Worm (Caenorhabditis elegans): ENCODE results near the gene F23A7.4.
A peak's percentile ranks its signal among the peaks of the same experiment; 100 is the strongest.
"Not testable (repeated sequence)": the region's sequence is repeated elsewhere in the genome, so short reads cannot be mapped to it uniquely, and the experiment has no call there.

F23A7.4 gene

ce11 chrX:16212306-16212705 lies at the start of gene F23A7.4:
Gene F23A7.4 (plus strand): TSS chrX:16212606.
- not testable (repeated sequence) for TF ChIP-seq him-1, W03F9.2, dao-5 (tag; optimal IDR thresholded peaks at IDR 0.05)

ce11 chrX:16163402-16163801 lies 49.0 kb upstream of the F23A7.4 start, which contains the start of gene F09C8.1:
Gene F09C8.1 (minus strand): TSS chrX:16163524.
- TF ChIP-seq dao-5 (tag; optimal IDR thresholded peaks at IDR 0.05) = no peak
- no peak for TF ChIP-seq him-1 (tag; optimal IDR thresholded peaks at IDR 0.05)
- TF ChIP-seq W03F9.2 (tag; optimal IDR thresholded peaks at IDR 0.05) = no peak

- TF ChIP-seq him-1 (tag; optimal IDR thresholded peaks at IDR 0.05) (no peak), dao-5 (tag; optimal IDR thresholded peaks at IDR 0.05) (no peak), W03F9.2 (tag; optimal IDR thresholded peaks at IDR 0.05) (no peak)
Observed at ce11 chrX:16166484-16166883, 45.9 kb upstream of the F23A7.4 start.

DNA sequence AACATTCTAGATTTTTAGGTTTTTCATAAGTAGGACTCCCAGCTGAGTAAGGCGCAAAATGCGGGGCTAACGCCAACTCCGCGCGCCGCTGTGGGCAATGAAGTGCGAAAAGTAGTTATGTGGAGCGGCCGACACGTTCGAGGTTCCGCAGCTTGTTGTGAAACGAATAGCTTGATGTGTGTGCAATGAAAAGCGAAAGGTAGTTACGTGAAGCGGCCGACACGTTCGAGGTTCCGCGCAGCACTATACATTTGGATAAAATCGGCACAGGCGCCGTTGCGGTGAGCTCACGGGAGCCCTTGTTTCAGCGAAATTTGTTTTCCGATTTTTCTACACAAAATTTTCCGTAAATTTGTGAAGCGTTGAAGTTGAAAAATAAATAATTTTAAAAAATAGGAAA lies 45.4 kb upstream of the F23A7.4 start:
- TF ChIP-seq dao-5 (tag; optimal IDR thresholded peaks at IDR 0.05) (no peak), W03F9.2 (tag; optimal IDR thresholded peaks at IDR 0.05) (no peak), him-1 (tag; optimal IDR thresholded peaks at IDR 0.05) (no peak)

DNA sequence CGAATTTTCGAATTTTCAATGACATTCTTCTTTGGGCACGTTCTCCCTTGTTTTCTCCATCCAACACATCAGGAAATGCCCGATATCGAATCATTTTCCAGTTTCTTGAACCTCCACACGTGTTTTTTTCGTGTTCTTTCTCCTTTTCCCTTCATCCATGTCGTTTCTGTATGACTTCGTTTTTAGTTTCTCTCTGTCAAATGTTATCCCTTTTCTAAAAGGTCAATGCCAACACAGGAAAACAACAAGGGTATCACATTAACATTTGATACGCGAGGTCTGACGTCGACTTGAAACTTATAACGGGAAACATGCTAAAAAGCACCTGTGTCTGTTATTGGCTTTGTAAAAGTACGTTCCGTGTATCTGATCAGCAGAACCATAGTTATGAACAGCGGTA lies 39.5 kb upstream of the F23A7.4 start:
- TF ChIP-seq dao-5 (tag; optimal IDR thresholded peaks at IDR 0.05) (no peak), him-1 (tag; optimal IDR thresholded peaks at IDR 0.05) (no peak), W03F9.2 (tag; optimal IDR thresholded peaks at IDR 0.05) (no peak)

ce11 chrX:16184069-16184468 lies 28.3 kb upstream of the F23A7.4 start, which contains the start of gene nlp-67:
Gene nlp-67 (plus strand): TSS chrX:16184369.
- TF ChIP-seq dao-5 (tag; optimal IDR thresholded peaks at IDR 0.05) (no peak), W03F9.2 (tag; optimal IDR thresholded peaks at IDR 0.05) (no peak), him-1 (tag; optimal IDR thresholded peaks at IDR 0.05) (no peak)

- TF ChIP-seq him-1 (tag; optimal IDR thresholded peaks at IDR 0.05) = no peak
- TF ChIP-seq dao-5 (tag; optimal IDR thresholded peaks at IDR 0.05) = no peak
- TF ChIP-seq W03F9.2 (tag; optimal IDR thresholded peaks at IDR 0.05) = no peak
Observed at ce11 chrX:16189227-16189906, 23.0 kb upstream of the F23A7.4 start, which contains the start of gene slc-25A21. Gene slc-25A21 (plus strand): TSS chrX:16189856.

DNA sequence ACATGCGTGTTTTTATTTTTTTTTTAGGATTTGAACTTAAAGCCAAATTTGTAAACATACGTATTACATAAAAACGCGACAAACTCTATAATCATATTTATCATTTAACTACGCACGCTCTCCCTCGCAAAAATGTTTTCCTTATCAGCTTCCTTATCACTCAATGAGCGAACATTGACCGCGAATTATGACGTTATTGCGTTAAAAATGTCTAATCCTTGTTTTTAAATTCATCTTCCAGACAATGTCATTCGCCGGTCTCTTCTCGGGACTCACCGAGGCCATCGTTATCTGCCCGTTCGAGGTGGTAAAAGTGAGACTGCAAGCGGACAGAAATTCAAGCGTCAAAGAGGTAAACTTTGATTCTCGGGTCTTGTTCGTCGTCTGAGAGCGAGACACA lies 19.8 kb upstream of the F23A7.4 start:
- TF ChIP-seq him-1 (tag; optimal IDR thresholded peaks at IDR 0.05) (no peak), W03F9.2 (tag; optimal IDR thresholded peaks at IDR 0.05) (no peak), dao-5 (tag; optimal IDR thresholded peaks at IDR 0.05) (no peak)

DNA sequence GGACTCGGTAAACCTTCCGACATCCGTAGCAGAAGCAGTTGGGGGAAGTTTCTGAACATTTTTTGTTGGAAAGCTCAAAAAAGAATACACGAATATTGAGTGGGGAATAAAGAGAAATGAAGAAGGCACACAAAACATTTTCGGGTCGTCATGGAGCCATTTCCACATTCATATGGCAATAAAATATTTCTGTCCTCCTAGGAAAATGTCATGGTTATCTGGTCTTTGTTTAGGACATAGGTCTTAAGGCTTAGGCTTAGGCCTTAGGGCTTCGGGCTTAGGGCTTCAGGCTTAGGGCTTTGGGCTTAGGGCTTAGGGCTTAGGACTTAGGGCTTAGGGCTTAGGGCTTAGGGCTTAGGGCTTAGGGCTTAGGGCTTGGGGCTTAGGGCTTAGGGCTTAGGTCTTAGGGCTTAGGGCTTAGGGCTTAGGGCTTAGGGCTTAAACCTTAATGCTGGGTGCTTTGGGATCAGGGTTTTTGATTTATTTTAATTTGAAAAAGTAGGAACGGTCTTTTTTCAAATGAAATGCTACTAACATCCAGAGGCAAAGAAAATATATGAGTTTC lies 13.1 kb upstream of the F23A7.4 start, which contains the start of gene R11.3:
TSS of gene R11.3 (minus strand) at position 51 of the 565 bp plus-strand sequence.
- TF ChIP-seq W03F9.2 (tag; optimal IDR thresholded peaks at IDR 0.05) (no peak), him-1 (tag; optimal IDR thresholded peaks at IDR 0.05) (no peak), dao-5 (tag; optimal IDR thresholded peaks at IDR 0.05) (no peak)

- TF ChIP-seq W03F9.2 (tag; optimal IDR thresholded peaks at IDR 0.05) (no peak), dao-5 (tag; optimal IDR thresholded peaks at IDR 0.05) (no peak), him-1 (tag; optimal IDR thresholded peaks at IDR 0.05) (peak; percentile 60)
Observed at ce11 chrX:16202229-16202628, 10.2 kb upstream of the F23A7.4 start.

- TF ChIP-seq dao-5 (tag; optimal IDR thresholded peaks at IDR 0.05) (no peak), W03F9.2 (tag; optimal IDR thresholded peaks at IDR 0.05) (no peak), him-1 (tag; optimal IDR thresholded peaks at IDR 0.05) (no peak)
Observed at ce11 chrX:16204310-16204709, 8.1 kb upstream of the F23A7.4 start.

ce11 chrX:16205880-16206279 lies 6.5 kb upstream of the F23A7.4 start:
- peak; percentile 47 for TF ChIP-seq W03F9.2 (tag; optimal IDR thresholded peaks at IDR 0.05)
- TF ChIP-seq dao-5 (tag; optimal IDR thresholded peaks at IDR 0.05) = no peak
- TF ChIP-seq him-1 (tag; optimal IDR thresholded peaks at IDR 0.05) = peak; percentile 70

DNA sequence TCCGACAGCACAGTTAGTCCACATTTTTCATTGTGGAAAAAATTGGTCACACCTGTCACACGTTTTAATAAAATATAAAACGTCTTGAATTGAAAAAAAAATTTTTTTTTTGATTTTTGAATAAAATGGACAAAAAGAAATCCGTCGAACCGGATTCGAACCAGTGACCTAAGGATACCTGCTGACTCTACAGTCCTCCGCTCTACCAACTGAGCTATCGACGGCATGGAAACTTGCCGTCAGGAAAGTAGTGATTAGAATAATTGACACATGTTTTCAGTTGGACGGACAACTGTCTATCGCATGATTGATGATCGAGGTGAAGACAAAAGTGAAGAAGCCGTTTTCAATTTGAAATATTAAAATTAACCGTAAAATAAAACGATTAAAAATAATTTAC lies 4.3 kb upstream of the F23A7.4 start:
- TF ChIP-seq dao-5 (tag; optimal IDR thresholded peaks at IDR 0.05) (no peak), him-1 (tag; optimal IDR thresholded peaks at IDR 0.05) (no peak), W03F9.2 (tag; optimal IDR thresholded peaks at IDR 0.05) (no peak)

DNA sequence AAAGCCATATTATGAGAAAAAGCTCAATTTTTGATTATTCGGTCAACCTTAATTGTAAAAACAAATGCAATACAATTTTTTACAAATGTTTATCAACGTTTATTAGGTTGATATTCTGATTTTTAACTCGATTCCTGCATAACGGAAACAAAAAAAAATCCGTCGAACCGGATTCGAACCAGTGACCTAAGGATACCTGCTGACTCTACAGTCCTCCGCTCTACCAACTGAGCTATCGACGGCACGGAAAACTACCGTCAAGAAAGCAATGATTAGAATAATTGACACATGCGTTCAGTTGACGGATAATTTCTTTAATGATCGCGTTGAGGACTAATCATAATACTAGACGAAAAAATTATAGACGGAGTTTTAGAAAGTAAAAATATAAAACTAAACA lies 3.7 kb upstream of the F23A7.4 start:
- TF ChIP-seq him-1 (tag; optimal IDR thresholded peaks at IDR 0.05) = no peak
- TF ChIP-seq W03F9.2 (tag; optimal IDR thresholded peaks at IDR 0.05) = no peak
- no peak for TF ChIP-seq dao-5 (tag; optimal IDR thresholded peaks at IDR 0.05)

Data from whole organism, L4/young adult.